Worm (Caenorhabditis elegans): ENCODE measurements around the gene cal-7.
A peak's percentile ranks its signal among the peaks of the same experiment; 100 is the strongest.

cal-7 gene

ce11 chrV:9733920-9734454 is at the start of gene cal-7:
TSS of gene cal-7 (plus strand) at chrV:9734103.
- TF ChIP-seq ztf-25 (GFP tag; IDR thresholded peaks at IDR 0.05) (no peak), dpff-1 (tag; optimal IDR thresholded peaks at IDR 0.05) (peak; percentile 3), rcor-1 (GFP tag; IDR thresholded peaks at IDR 0.05) (no peak), ekl-4 (GFP tag; IDR thresholded peaks at IDR 0.05) (0 out of 2 replicates have a peak, but pooled peaks have one; percentile 29), akir-1 (GFP tag; optimal IDR thresholded peaks at IDR 0.05) (no peak), cebp-2 (GFP tag; IDR thresholded peaks at IDR 0.05) (no peak), repo-1 (tag; optimal IDR thresholded peaks at IDR 0.05) (peak; percentile 53), nfyb-1 (GFP tag; IDR thresholded peaks at IDR 0.05) (no peak), lin-40 (tag; optimal IDR thresholded peaks at IDR 0.05) (peak; percentile 18), ztf-26 (tag; optimal IDR thresholded peaks at IDR 0.05) (peak; percentile 55), B0336.3 (GFP tag; IDR thresholded peaks at IDR 0.05) (no peak), hlh-12 (tag; optimal IDR thresholded peaks at IDR 0.05) (no peak), ceh-91 (GFP tag; IDR thresholded peaks at IDR 0.05) (0 out of 2 replicates have a peak, but pooled peaks have one; percentile 11), ZK185.1 (tag; optimal IDR thresholded peaks at IDR 0.05; ENCODE audit: poor library complexity, severe bottlenecking) (peak; percentile 15), ama-1 (optimal IDR thresholded peaks at IDR 0.05) (no peak), ama-1 (GFP tag; optimal IDR thresholded peaks at IDR 0.05) (peak in 1 of 2 experiments; percentile 61), chd-7 (tag; optimal IDR thresholded peaks at IDR 0.05) (peak; percentile 24), bed-2 (GFP tag; IDR thresholded peaks at IDR 0.05) (no peak), unc-130 (GFP tag; optimal IDR thresholded peaks at IDR 0.05) (no peak)

ce11 chrV:9685559-9685958 is 48.3 kb upstream of the cal-7 start, which contains the start of gene ZK287.4:
TSS of gene ZK287.4 (minus strand) at chrV:9685659.
- TF ChIP-seq bed-1 (GFP tag; IDR thresholded peaks at IDR 0.05) (no peak), him-1 (tag; optimal IDR thresholded peaks at IDR 0.05) (no peak), lir-1 (GFP tag; conservative IDR thresholded peaks at IDR 0.05) (no peak), aptf-3 (GFP tag; IDR thresholded peaks at IDR 0.05) (no peak), hmg-20 (GFP tag; IDR thresholded peaks at IDR 0.05) (no peak), C06A6.2 (GFP tag; conservative IDR thresholded peaks at IDR 0.05) (no peak), nfyb-1 (GFP tag; IDR thresholded peaks at IDR 0.05) (no peak), sdz-38 (tag; optimal IDR thresholded peaks at IDR 0.05) (no peak), lag-1 (GFP tag; IDR thresholded peaks at IDR 0.05) (no peak), ceh-91 (GFP tag; IDR thresholded peaks at IDR 0.05) (no peak), hlh-26 (GFP tag; conservative IDR thresholded peaks at IDR 0.05) (no peak), bed-2 (GFP tag; IDR thresholded peaks at IDR 0.05) (no peak), hmg-1.2 (GFP tag; IDR thresholded peaks at IDR 0.05) (no peak), snpc-1.3 (tag; optimal IDR thresholded peaks at IDR 0.05; ENCODE audit: insufficient read depth) (no peak), zfh-2 (GFP tag; conservative IDR thresholded peaks at IDR 0.05) (no peak), Y79H2A.3 (GFP tag; conservative IDR thresholded peaks at IDR 0.05) (no peak), nhr-179 (tag; optimal IDR thresholded peaks at IDR 0.05) (no peak), akir-1 (GFP tag; optimal IDR thresholded peaks at IDR 0.05) (no peak), B0261.1 (tag; optimal IDR thresholded peaks at IDR 0.05) (no peak), attf-6 (GFP tag; IDR thresholded peaks at IDR 0.05) (no peak)

- TF ChIP-seq ceh-79 (tag; optimal IDR thresholded peaks at IDR 0.05) (peak; percentile 71), attf-6 (GFP tag; IDR thresholded peaks at IDR 0.05) (peak; percentile 55), let-607 (tag; optimal IDR thresholded peaks at IDR 0.05) (peak in 1 of 2 experiments; percentile 1), tlf-1 (GFP tag; optimal IDR thresholded peaks at IDR 0.05) (peak; percentile 26), Y79H2A.3 (GFP tag; conservative IDR thresholded peaks at IDR 0.05) (peak; percentile 83; the same call in 1 of the 2 replicates), hmg-1.2 (GFP tag; IDR thresholded peaks at IDR 0.05) (peak; percentile 24; the same call in 1 of the 2 replicates), pbrm-1 (GFP tag; IDR thresholded peaks at IDR 0.05) (0 out of 2 replicates have a peak, but pooled peaks have one; percentile 28), zfh-2 (GFP tag; conservative IDR thresholded peaks at IDR 0.05) (no peak), ceh-27 (GFP tag; optimal IDR thresholded peaks at IDR 0.05) (no peak), ztf-26 (tag; optimal IDR thresholded peaks at IDR 0.05) (no peak), F52B5.7 (tag; optimal IDR thresholded peaks at IDR 0.05) (peak; percentile 57), nhr-120 (GFP tag; IDR thresholded peaks at IDR 0.05) (no peak), F57C9.4 (tag; optimal IDR thresholded peaks at IDR 0.05) (no peak), B0336.3 (GFP tag; IDR thresholded peaks at IDR 0.05) (peak; percentile 84), madf-8 (GFP tag; conservative IDR thresholded peaks at IDR 0.05) (no peak), rcor-1 (GFP tag; IDR thresholded peaks at IDR 0.05) (peak; percentile 25; the same call in 1 of the 2 replicates), C17E4.6 (GFP tag; IDR thresholded peaks at IDR 0.05) (peak; percentile 28; the same call in 1 of the 2 replicates), mcd-1 (GFP tag; IDR thresholded peaks at IDR 0.05) (no peak)
Measured at ce11 chrV:9689364-9689763, 44.5 kb upstream of the cal-7 start.
